Worm (Caenorhabditis elegans) whole organism, mixed stage, embryonic: Measurements from ENCODE around the gene cyp-13A11.

Source experiments
- M03D4.4 ChIP-seq: sonication (generic microtip); optimal IDR thresholded peaks from 2 replicates; lab custom pipeline; 2017; ENCODE audit warnings: mild to moderate bottlenecking, missing genetic modification characterization, missing compliant biosample characterization
- bed-3 ChIP-seq: fragments of 200-800 bp; sonication (Bioruptor generic); optimal IDR thresholded peaks from 3 replicates; lab custom pipeline; 2018; ENCODE audit warnings: mild to moderate bottlenecking, missing genetic modification characterization, moderate library complexity, missing compliant biosample characterization
- blmp-1 ChIP-seq: fragments of 150-350 bp; optimal IDR thresholded peaks from 2 replicates; lab custom pipeline; 2014; ENCODE audit warnings: missing biosample characterization, missing genetic modification characterization
- ceh-39 ChIP-seq: fragments of 150-350 bp; optimal IDR thresholded peaks from 2 replicates; lab custom pipeline; 2014; ENCODE audit warnings: missing biosample characterization, missing genetic modification characterization
- ceh-43 ChIP-seq: fragments of 200-800 bp; sonication (Bioruptor generic); optimal IDR thresholded peaks from 2 replicates; lab custom pipeline; 2018; ENCODE audit warnings: mild to moderate bottlenecking, missing genetic modification characterization, moderate library complexity, missing compliant biosample characterization
- ceh-83 ChIP-seq: fragments of 200-800 bp; sonication (Bioruptor generic); optimal IDR thresholded peaks from 2 replicates; lab custom pipeline; 2018; ENCODE audit warnings: mild to moderate bottlenecking, missing genetic modification characterization, missing compliant biosample characterization
- ces-1 ChIP-seq: fragments of 150-350 bp; optimal IDR thresholded peaks from 2 replicates; lab custom pipeline; 2014; ENCODE audit warnings: missing biosample characterization, missing genetic modification reagents, missing genetic modification characterization
- cnd-1 ChIP-seq: fragments of 200-800 bp; sonication (Bioruptor generic); optimal IDR thresholded peaks from 2 replicates; lab custom pipeline; 2018; ENCODE audit warnings: mild to moderate bottlenecking, missing genetic modification characterization, missing compliant biosample characterization
- drap-1 ChIP-seq: fragments of 200-800 bp; sonication (Bioruptor generic); optimal IDR thresholded peaks from 3 replicates; lab custom pipeline; 2018; ENCODE audit warnings: mild to moderate bottlenecking, missing genetic modification characterization, missing compliant biosample characterization
- elt-1 ChIP-seq: sonication (generic microtip); optimal IDR thresholded peaks from 2 replicates; lab custom pipeline; 2017; ENCODE audit warnings: missing genetic modification characterization, mild to moderate bottlenecking, missing compliant biosample characterization, antibody characterized with exemption, moderate library complexity, borderline replicate concordance; ENCODE audit not compliant: insufficient read depth
- elt-3 ChIP-seq: fragments of 150-350 bp; optimal IDR thresholded peaks from 2 replicates; lab custom pipeline; 2014; ENCODE audit warnings: missing biosample characterization, missing genetic modification characterization
- flh-1 ChIP-seq: fragments of 200-800 bp; sonication (Bioruptor generic); optimal IDR thresholded peaks from 2 replicates; lab custom pipeline; 2018; ENCODE audit warnings: mild to moderate bottlenecking, missing genetic modification characterization, moderate library complexity, missing compliant biosample characterization
- ham-2 ChIP-seq: fragments of 200-800 bp; sonication (Bioruptor generic); optimal IDR thresholded peaks from 2 replicates; lab custom pipeline; 2018; ENCODE audit warnings: mild to moderate bottlenecking, missing genetic modification characterization, missing compliant biosample characterization
- hlh-1 ChIP-seq: fragments of 150-350 bp; optimal IDR thresholded peaks from 2 replicates; lab custom pipeline; 2014; ENCODE audit warnings: missing biosample characterization, missing genetic modification reagents, missing genetic modification characterization
- lin-13 ChIP-seq: fragments of 150-350 bp; optimal IDR thresholded peaks from 2 replicates; lab custom pipeline; 2014; ENCODE audit warnings: missing biosample characterization, missing genetic modification characterization
- lin-32 ChIP-seq: fragments of 200-800 bp; sonication (Bioruptor generic); optimal IDR thresholded peaks from 2 replicates; lab custom pipeline; 2018; ENCODE audit warnings: mild to moderate bottlenecking, missing genetic modification characterization, missing compliant biosample characterization
- lsy-2 ChIP-seq: fragments of 150-350 bp; optimal IDR thresholded peaks from 2 replicates; lab custom pipeline; 2014; ENCODE audit warnings: missing biosample characterization, missing genetic modification characterization
- mab-5 ChIP-seq: fragments of 150-350 bp; optimal IDR thresholded peaks from 2 replicates; lab custom pipeline; 2014; ENCODE audit warnings: missing biosample characterization, missing genetic modification characterization
- mep-1 ChIP-seq: fragments of 150-350 bp; optimal IDR thresholded peaks from 2 replicates; lab custom pipeline; 2017; ENCODE audit warnings: missing biosample characterization, missing genetic modification reagents, missing genetic modification characterization, inconsistent platforms
- mls-2 ChIP-seq: sonication (generic microtip); optimal IDR thresholded peaks from 2 replicates; lab custom pipeline; 2016; ENCODE audit warnings: mild to moderate bottlenecking, missing genetic modification characterization, moderate library complexity, missing compliant biosample characterization
- nhr-12 ChIP-seq: fragments of 150-350 bp; optimal IDR thresholded peaks from 2 replicates; lab custom pipeline; 2014; ENCODE audit warnings: missing biosample characterization, missing genetic modification characterization
- nhr-2 ChIP-seq: fragments of 150-350 bp; optimal IDR thresholded peaks from 2 replicates; lab custom pipeline; 2014; ENCODE audit warnings: missing biosample characterization, missing genetic modification characterization
- nhr-237 ChIP-seq: fragments of 150-350 bp; optimal IDR thresholded peaks from 2 replicates; lab custom pipeline; 2014; ENCODE audit warnings: missing biosample characterization, missing genetic modification characterization
- nhr-28 ChIP-seq: fragments of 150-350 bp; optimal IDR thresholded peaks from 2 replicates; lab custom pipeline; 2014; ENCODE audit warnings: missing biosample characterization, missing genetic modification characterization
- nhr-76 ChIP-seq: sonication (generic microtip); optimal IDR thresholded peaks from 2 replicates; lab custom pipeline; 2017; ENCODE audit warnings: missing biosample characterization, missing genetic modification characterization
- pha-4 ChIP-seq: fragments of 150-350 bp; optimal IDR thresholded peaks from 2 replicates; lab custom pipeline; 2018; ENCODE audit warnings: missing biosample characterization, missing genetic modification reagents, missing genetic modification characterization
- sem-2 ChIP-seq: fragments of 200-800 bp; sonication (Bioruptor generic); optimal IDR thresholded peaks from 2 replicates; lab custom pipeline; 2018; ENCODE audit warnings: mild to moderate bottlenecking, missing genetic modification characterization, missing compliant biosample characterization
- snpc-4 ChIP-seq: fragments of 150-350 bp; optimal IDR thresholded peaks from 2 replicates; lab custom pipeline; 2014; ENCODE audit warnings: missing biosample characterization, missing genetic modification characterization
- sptf-1 ChIP-seq: sonication (generic microtip); optimal IDR thresholded peaks from 2 replicates; lab custom pipeline; 2017; ENCODE audit warnings: mild to moderate bottlenecking, missing genetic modification characterization, moderate library complexity, missing compliant biosample characterization
- tbx-8 ChIP-seq: fragments of 200-800 bp; sonication (Bioruptor generic); optimal IDR thresholded peaks from 2 replicates; lab custom pipeline; 2018; ENCODE audit warnings: mild to moderate bottlenecking, missing genetic modification characterization, moderate library complexity, missing compliant biosample characterization
- unc-120 ChIP-seq: sonication (generic microtip); optimal IDR thresholded peaks from 2 replicates; lab custom pipeline; 2017; ENCODE audit warnings: missing genetic modification characterization, missing compliant biosample characterization; ENCODE audit not compliant: poor library complexity, severe bottlenecking
- unc-39 ChIP-seq: fragments of 150-350 bp; optimal IDR thresholded peaks from 2 replicates; lab custom pipeline; 2014; ENCODE audit warnings: missing biosample characterization, missing genetic modification characterization
- unc-62 ChIP-seq: fragments of 150-350 bp; optimal IDR thresholded peaks from 2 replicates; lab custom pipeline; 2014; ENCODE audit warnings: missing biosample characterization, missing genetic modification reagents, missing genetic modification characterization
- zip-8 ChIP-seq: fragments of 150-350 bp; optimal IDR thresholded peaks from 2 replicates; lab custom pipeline; 2014; ENCODE audit warnings: missing biosample characterization, missing genetic modification characterization
- ztf-11 ChIP-seq: fragments of 150-350 bp; optimal IDR thresholded peaks from 2 replicates; lab custom pipeline; 2014; ENCODE audit warnings: missing biosample characterization, missing genetic modification characterization

Gene cyp-13A11

ce11 chrIII:13062414-13062965 lies 41.7 kb downstream of the cyp-13A11 start:
- peak; percentile 83 for TF ChIP-seq drap-1 (GFP tag; lab: Kevin White, UChicago)
- peak; percentile 71 for TF ChIP-seq tbx-8
- TF ChIP-seq lin-32 (GFP tag; lab: Kevin White, UChicago): peak; percentile 66
- TF ChIP-seq zip-8 (tag; lab: Kevin White, UChicago): no peak
- peak; percentile 24 for TF ChIP-seq ham-2 (GFP tag; lab: Kevin White, UChicago)
- TF ChIP-seq lsy-2 (tag; lab: Kevin White, UChicago): peak; percentile 57
- TF ChIP-seq mls-2: peak; percentile 94
- peak; percentile 94 for TF ChIP-seq unc-62
- TF ChIP-seq ces-1 (GFP tag; lab: Kevin White, UChicago): peak; percentile 83
- peak; percentile 89 for TF ChIP-seq cnd-1 (tag; lab: Kevin White, UChicago)
- TF ChIP-seq nhr-237 (tag; lab: Kevin White, UChicago): peak; percentile 87
- peak; percentile 85 for TF ChIP-seq mep-1
- TF ChIP-seq ceh-83 (GFP tag; lab: Kevin White, UChicago): no peak
- TF ChIP-seq nhr-28 (tag; lab: Kevin White, UChicago): no peak
- TF ChIP-seq nhr-12 (tag; lab: Kevin White, UChicago): peak; percentile 44
- peak; percentile 97 for TF ChIP-seq hlh-1 (tag; lab: Kevin White, UChicago)
- TF ChIP-seq nhr-2: peak; percentile 80
- TF ChIP-seq ceh-39 (tag; lab: Kevin White, UChicago): peak; percentile 79
- TF ChIP-seq ceh-43 (GFP tag; lab: Kevin White, UChicago): peak; percentile 58
- no peak for TF ChIP-seq snpc-4 (tag; lab: Kevin White, UChicago)
- peak; percentile 70 for TF ChIP-seq M03D4.4
- TF ChIP-seq sem-2: peak; percentile 40
- peak; percentile 9 for TF ChIP-seq elt-1 (tag; lab: Kevin White, UChicago)
- TF ChIP-seq unc-39 (tag; lab: Kevin White, UChicago): no peak
- TF ChIP-seq bed-3 (GFP tag; lab: Kevin White, UChicago): peak; percentile 27
- TF ChIP-seq nhr-76 (tag; lab: Kevin White, UChicago): peak; percentile 26
- TF ChIP-seq lin-13 (tag; lab: Kevin White, UChicago): peak; percentile 42
- TF ChIP-seq unc-120 (tag; lab: Kevin White, UChicago): peak; percentile 100
- peak; percentile 91 for TF ChIP-seq pha-4 (tag; lab: Kevin White, UChicago)
- no peak for TF ChIP-seq mab-5 (tag; lab: Kevin White, UChicago)
- TF ChIP-seq blmp-1 (tag; lab: Kevin White, UChicago): peak; percentile 21
- peak; percentile 91 for TF ChIP-seq ztf-11 (tag; lab: Kevin White, UChicago)
- TF ChIP-seq elt-3: no peak
- no peak for TF ChIP-seq flh-1
- TF ChIP-seq sptf-1 (tag; lab: Kevin White, UChicago): peak; percentile 87

ce11 chrIII:13062989-13063388 lies 42.2 kb downstream of the cyp-13A11 start:
- no peak for TF ChIP-seq sem-2
- TF ChIP-seq mep-1: no peak
- peak; percentile 87 for TF ChIP-seq hlh-1 (tag; lab: Kevin White, UChicago)

- TF ChIP-seq unc-62: no peak
- no peak for TF ChIP-seq sem-2
- TF ChIP-seq elt-3: no peak
- no peak for TF ChIP-seq M03D4.4
- TF ChIP-seq tbx-8: no peak
- TF ChIP-seq bed-3 (GFP tag; lab: Kevin White, UChicago): no peak
- no peak for TF ChIP-seq nhr-237 (tag; lab: Kevin White, UChicago)
- TF ChIP-seq cnd-1 (tag; lab: Kevin White, UChicago): peak; percentile 22
- no peak for TF ChIP-seq flh-1
- peak; percentile 51 for TF ChIP-seq ceh-43 (GFP tag; lab: Kevin White, UChicago)
- peak; percentile 76 for TF ChIP-seq mls-2
- TF ChIP-seq nhr-2: no peak
- no peak for TF ChIP-seq lsy-2 (tag; lab: Kevin White, UChicago)
- TF ChIP-seq ham-2 (GFP tag; lab: Kevin White, UChicago): no peak
- TF ChIP-seq pha-4 (tag; lab: Kevin White, UChicago): no peak
- no peak for TF ChIP-seq ceh-39 (tag; lab: Kevin White, UChicago)
- no peak for TF ChIP-seq zip-8 (tag; lab: Kevin White, UChicago)
- TF ChIP-seq elt-1 (tag; lab: Kevin White, UChicago): no peak
- peak; percentile 90 for TF ChIP-seq ces-1 (GFP tag; lab: Kevin White, UChicago)
- no peak for TF ChIP-seq drap-1 (GFP tag; lab: Kevin White, UChicago)
- TF ChIP-seq sptf-1 (tag; lab: Kevin White, UChicago): no peak
- no peak for TF ChIP-seq lin-32 (GFP tag; lab: Kevin White, UChicago)
- peak; percentile 1 for TF ChIP-seq mep-1
- no peak for TF ChIP-seq unc-39 (tag; lab: Kevin White, UChicago)
- no peak for TF ChIP-seq mab-5 (tag; lab: Kevin White, UChicago)
- no peak for TF ChIP-seq nhr-76 (tag; lab: Kevin White, UChicago)
- TF ChIP-seq ceh-83 (GFP tag; lab: Kevin White, UChicago): no peak
- no peak for TF ChIP-seq lin-13 (tag; lab: Kevin White, UChicago)
Observed at ce11 chrIII:13064213-13065184, 43.7 kb downstream of the cyp-13A11 start.
